Fruit fly (Drosophila melanogaster) whole organism: Measurements from ENCODE around the gene CG43052.

Experiments
- CG8478 ChIP-seq: fragments of >200 bp; optimal IDR thresholded peaks from 2 replicates; lab custom pipeline; 2018; ENCODE audit warnings: inconsistent platforms
- Dll ChIP-seq: fragments of >200 bp; optimal IDR thresholded peaks from 2 replicates; lab custom pipeline; 2017
- EcR ChIP-seq, 2 experiments: fragments of >200 bp; optimal IDR thresholded peaks; 2 replicates each; lab custom pipeline; 2017; ENCODE audit warnings: missing biosample characterization in 2 of 2, missing genetic modification characterization in 2 of 2, missing genetic modification reagents in 2 of 2
- pan ChIP-seq: fragments of >200 bp; optimal IDR thresholded peaks from 2 replicates; lab custom pipeline; 2017
- psq ChIP-seq: fragments of >200 bp; optimal IDR thresholded peaks from 2 replicates; lab custom pipeline; 2017
- usp ChIP-seq: fragments of >200 bp; optimal IDR thresholded peaks from 2 replicates; lab custom pipeline; 2017; ENCODE audit warnings: missing biosample characterization, missing genetic modification characterization, mixed read lengths

- TF ChIP-seq CG8478 (lab: Kevin White, UChicago) = no peak
- no peak for TF ChIP-seq usp
- TF ChIP-seq EcR (GFP tag; optimal IDR thresholded peaks at IDR 0.05; lab: Kevin White, UChicago) = no peak
- no peak for TF ChIP-seq pan (lab: Kevin White, UChicago)
- TF ChIP-seq Dll (lab: Kevin White, UChicago) = no peak
- TF ChIP-seq psq (lab: Kevin White, UChicago) = no peak
Measured at dm6 chr2L:14400676-14401075, 48.8 kb downstream of the CG43052 start.
